Worm (Caenorhabditis elegans): Measurements from ENCODE around the gene Y24D9B.1.

ce11 chrIV:4357296-4357695, 40.1 kb downstream of the Y24D9B.1 start, which contains the start of gene sars-2:
- TF ChIP-seq nhr-237 (tag; optimal IDR thresholded peaks at IDR 0.05) = no peak
- TF ChIP-seq ceh-82 (tag; optimal IDR thresholded peaks at IDR 0.05) = no peak
- no peak for TF ChIP-seq R02D3.7 (tag; optimal IDR thresholded peaks at IDR 0.05)
- TF ChIP-seq lin-13 (GFP tag; optimal IDR thresholded peaks at IDR 0.05) = no peak
- no peak for TF ChIP-seq nhr-76 (tag; optimal IDR thresholded peaks at IDR 0.05)
- no peak for TF ChIP-seq daf-12 (tag; optimal IDR thresholded peaks at IDR 0.05)
- no peak for TF ChIP-seq ZK546.5 (tag; optimal IDR thresholded peaks at IDR 0.05)
- TF ChIP-seq snpc-4 (tag; optimal IDR thresholded peaks at IDR 0.05) = no peak
- no peak for TF ChIP-seq nhr-77 (tag; optimal IDR thresholded peaks at IDR 0.05)

Data from whole organism, L4 larva.